Fruit fly (Drosophila melanogaster) whole organism, pupa: ENCODE data around the gene drd.

Experiments used
- CG8301 ChIP-seq: fragments of 200-800 bp; sonication (Bioruptor generic); optimal IDR thresholded peaks from 2 replicates; lab custom pipeline; 2018; ENCODE audit warnings: missing biosample characterization, mild to moderate bottlenecking, missing genetic modification characterization
- Pif1B ChIP-seq: fragments of 200-800 bp; sonication (Bioruptor generic); optimal IDR thresholded peaks from 3 replicates; lab custom pipeline; 2016; ENCODE audit warnings: missing biosample characterization, missing genetic modification characterization

DNA sequence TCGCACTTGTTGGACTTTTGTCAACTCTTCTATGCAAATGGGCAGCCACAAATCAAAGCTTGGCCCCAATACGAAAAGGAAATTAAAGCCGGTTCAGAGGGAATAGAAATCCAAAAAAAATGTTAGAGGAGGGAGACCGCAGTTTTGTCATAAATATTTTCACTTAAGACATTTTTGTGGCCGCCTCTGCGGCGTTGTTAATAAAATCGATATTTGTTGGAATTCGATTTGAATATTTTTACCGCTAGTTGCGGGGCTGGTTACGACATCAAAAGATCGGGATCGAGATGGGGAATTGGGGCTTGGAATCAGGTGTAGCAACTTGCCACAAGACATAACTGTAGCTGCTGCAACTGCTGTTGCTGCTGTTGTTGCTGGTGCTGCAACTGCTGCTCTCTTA is 31.7 kb downstream of the drd start:
- TF ChIP-seq Pif1B (GFP tag; lab: Kevin White, UChicago), result no peak
- TF ChIP-seq CG8301, result no peak
